Worm (Caenorhabditis elegans) whole organism, L3 larva: ENCODE data around the gene C27D8.2.

Source experiments
- ama-1 ChIP-seq: fragments of 150-350 bp; optimal IDR thresholded peaks from 2 replicates; lab custom pipeline; 2018
- egl-27 ChIP-seq: sonication (generic microtip); optimal IDR thresholded peaks from 4 replicates; lab custom pipeline; 2017; ENCODE audit warnings: missing biosample characterization, missing genetic modification reagents, missing genetic modification characterization
- elt-3 ChIP-seq, 3 experiments: fragments of 150-350 bp in 1 of 3; sonication (generic microtip) in 2 of 3; optimal IDR thresholded peaks; 2 replicates in 2 of 3; 4 replicates in 1 of 3; lab custom pipeline; 2014 to 2017; ENCODE audit warnings: missing biosample characterization in 3 of 3, missing genetic modification characterization in 3 of 3
- fkh-10 ChIP-seq: sonication (generic microtip); optimal IDR thresholded peaks from 2 replicates; lab custom pipeline; 2017; ENCODE audit warnings: missing biosample characterization, missing genetic modification reagents, missing genetic modification characterization
- fos-1 ChIP-seq: fragments of 150-350 bp; optimal IDR thresholded peaks from 2 replicates; lab custom pipeline; 2014; ENCODE audit warnings: missing biosample characterization, missing genetic modification characterization
- lin-39 ChIP-seq: fragments of 150-350 bp; optimal IDR thresholded peaks from 2 replicates; lab custom pipeline; 2018; ENCODE audit warnings: missing biosample characterization, missing genetic modification reagents, missing genetic modification characterization
- lsy-12 ChIP-seq: sonication (generic microtip); optimal IDR thresholded peaks from 2 replicates; lab custom pipeline; 2016; ENCODE audit warnings: mild to moderate bottlenecking, missing genetic modification characterization, missing compliant biosample characterization
- mdl-1 ChIP-seq: fragments of 150-350 bp; optimal IDR thresholded peaks from 2 replicates; lab custom pipeline; 2014; ENCODE audit warnings: missing biosample characterization, missing genetic modification characterization
- nhr-25 ChIP-seq: sonication (generic microtip); optimal IDR thresholded peaks from 2 replicates; lab custom pipeline; 2017; ENCODE audit warnings: missing biosample characterization, missing genetic modification characterization
- pha-4 ChIP-seq: fragments of 150-350 bp; optimal IDR thresholded peaks from 2 replicates; lab custom pipeline; 2014; ENCODE audit warnings: missing biosample characterization, missing genetic modification reagents, missing genetic modification characterization
- unc-62 ChIP-seq: fragments of 150-350 bp; sonication (generic microtip); optimal IDR thresholded peaks from 4 replicates; lab custom pipeline; 2014; ENCODE audit warnings: missing biosample characterization, missing genetic modification reagents, missing genetic modification characterization
- ztf-11 ChIP-seq: fragments of 150-350 bp; optimal IDR thresholded peaks from 2 replicates; lab custom pipeline; 2014; ENCODE audit warnings: missing biosample characterization, missing genetic modification characterization

- no peak for TF ChIP-seq ama-1
- no peak for TF ChIP-seq lsy-12 (tag; lab: Kevin White, UChicago)
- no peak for TF ChIP-seq unc-62 (GFP tag; lab: Kevin White, UChicago)
- no peak for TF ChIP-seq fos-1 (tag; lab: Kevin White, UChicago)
- TF ChIP-seq nhr-25 (tag; lab: Kevin White, UChicago): no peak
- TF ChIP-seq mdl-1 (tag; lab: Kevin White, UChicago): no peak
- TF ChIP-seq elt-3 (tag; optimal IDR thresholded peaks at IDR 0.05; lab: Kevin White, UChicago): no peak
- TF ChIP-seq lin-39 (tag; lab: Kevin White, UChicago): no peak
- TF ChIP-seq pha-4 (tag; lab: Kevin White, UChicago): no peak
- TF ChIP-seq fkh-10: no peak
- TF ChIP-seq egl-27 (tag; lab: Kevin White, UChicago): no peak
- no peak for TF ChIP-seq ztf-11 (tag; lab: Kevin White, UChicago)
Observed at ce11 chrIV:12703811-12704210, 7.2 kb upstream of the C27D8.2 start, which contains the start of gene C27D8.4.
